Fruit fly (Drosophila melanogaster) whole organism, embryonic: ENCODE measurements around the gene eIF4G2.

Source experiments
- Blimp-1 ChIP-seq: fragments of 200-800 bp; sonication (Bioruptor generic); optimal IDR thresholded peaks from 3 replicates; lab custom pipeline; 2018; ENCODE audit warnings: missing biosample characterization, missing genetic modification characterization, mild to moderate bottlenecking, moderate library complexity, missing genetic modification reagents
- CG10267 ChIP-seq: fragments of 200-800 bp; sonication (Bioruptor generic); optimal IDR thresholded peaks from 2 replicates; lab custom pipeline; 2018; ENCODE audit warnings: missing biosample characterization, mild to moderate bottlenecking, missing genetic modification characterization, moderate library complexity
- CG12155 ChIP-seq: fragments of 200-800 bp; sonication (Bioruptor generic); optimal IDR thresholded peaks from 3 replicates; lab custom pipeline; 2016; ENCODE audit warnings: missing biosample characterization, missing genetic modification characterization
- CG12744 ChIP-seq: fragments of 200-800 bp; sonication (Bioruptor generic); optimal IDR thresholded peaks from 2 replicates; lab custom pipeline; 2016; ENCODE audit warnings: missing biosample characterization, missing genetic modification characterization
- CG15269 ChIP-seq: fragments of 200-800 bp; sonication (Bioruptor generic); optimal IDR thresholded peaks from 2 replicates; lab custom pipeline; 2018; ENCODE audit warnings: missing biosample characterization, mild to moderate bottlenecking, missing genetic modification characterization, moderate library complexity
- CG17359 ChIP-seq: fragments of 200-800 bp; sonication (Bioruptor generic); optimal IDR thresholded peaks from 3 replicates; lab custom pipeline; 2018; ENCODE audit warnings: missing biosample characterization, mild to moderate bottlenecking, missing genetic modification characterization, moderate library complexity
- CG18011 ChIP-seq: fragments of 200-800 bp; sonication (Bioruptor generic); optimal IDR thresholded peaks from 2 replicates; lab custom pipeline; 2017; ENCODE audit warnings: missing biosample characterization, missing genetic modification characterization, mild to moderate bottlenecking, moderate library complexity, missing genotype
- CG30020 ChIP-seq: fragments of 200-800 bp; optimal IDR thresholded peaks from 2 replicates; lab custom pipeline; 2019; ENCODE audit warnings: missing biosample characterization, mild to moderate bottlenecking, missing genetic modification characterization, moderate library complexity
- CG30431 ChIP-seq: fragments of 200-800 bp; sonication (Bioruptor generic); optimal IDR thresholded peaks from 2 replicates; lab custom pipeline; 2017; ENCODE audit warnings: missing biosample characterization, missing genetic modification characterization
- CG4328 ChIP-seq: fragments of 200-800 bp; sonication (Bioruptor generic); optimal IDR thresholded peaks from 3 replicates; lab custom pipeline; 2017; ENCODE audit warnings: missing biosample characterization, missing genetic modification reagents, missing genetic modification characterization
- CG7963 ChIP-seq: fragments of 200-800 bp; sonication (Bioruptor generic); IDR thresholded peaks from 3 replicates; pipeline ENCODE4 v1.3.6; 2022; ENCODE audit warnings: missing biosample characterization, missing genetic modification characterization; ENCODE audit not compliant: partially characterized antibody
- CG8388 ChIP-seq: fragments of 200-800 bp; sonication (Bioruptor generic); optimal IDR thresholded peaks from 2 replicates; lab custom pipeline; 2019; ENCODE audit warnings: missing biosample characterization, mild to moderate bottlenecking, missing genetic modification characterization, moderate library complexity
- CG9609 ChIP-seq: fragments of 200-800 bp; sonication (Bioruptor generic); optimal IDR thresholded peaks from 3 replicates; lab custom pipeline; 2016; ENCODE audit warnings: missing biosample characterization, missing genetic modification characterization
- CG9727 ChIP-seq: fragments of 200-800 bp; sonication (Bioruptor generic); optimal IDR thresholded peaks from 3 replicates; lab custom pipeline; 2017; ENCODE audit warnings: missing biosample characterization, mild to moderate bottlenecking, missing genetic modification characterization
- CG9797 ChIP-seq: fragments of 200-800 bp; sonication (Bioruptor generic); optimal IDR thresholded peaks from 3 replicates; lab custom pipeline; 2018; ENCODE audit warnings: missing biosample characterization, mild to moderate bottlenecking, missing genetic modification characterization
- D19A ChIP-seq: fragments of 200-800 bp; optimal IDR thresholded peaks from 3 replicates; lab custom pipeline; 2019; ENCODE audit warnings: missing biosample characterization, mild to moderate bottlenecking, missing genetic modification characterization, moderate library complexity
- H15 ChIP-seq: fragments of 200-800 bp; sonication (Bioruptor generic); IDR thresholded peaks from 3 replicates; pipeline ENCODE4 v1.3.6; 2022; ENCODE audit warnings: missing biosample characterization, missing genetic modification characterization
- MTF-1 ChIP-seq: fragments of 200-800 bp; sonication (Bioruptor generic); optimal IDR thresholded peaks from 2 replicates; lab custom pipeline; 2018; ENCODE audit warnings: missing biosample characterization, mild to moderate bottlenecking, missing genetic modification characterization, borderline replicate concordance
- NfI ChIP-seq: fragments of 200-800 bp; sonication (Bioruptor generic); optimal IDR thresholded peaks from 3 replicates; lab custom pipeline; 2018; ENCODE audit warnings: missing biosample characterization, mild to moderate bottlenecking, missing genetic modification characterization, moderate library complexity
- Ravus ChIP-seq: fragments of 200-800 bp; sonication (Bioruptor generic); IDR thresholded peaks from 2 replicates; pipeline ENCODE4 v1.3.6; 2022; ENCODE audit warnings: missing biosample characterization, missing genetic modification characterization
- Rfx ChIP-seq: fragments of 200-800 bp; sonication (Bioruptor generic); IDR thresholded peaks from 2 replicates; pipeline ENCODE4 v1.3.6; 2022; ENCODE audit warnings: missing biosample characterization, missing genetic modification characterization
- Rx ChIP-seq: fragments of 200-800 bp; sonication (Bioruptor generic); IDR thresholded peaks from 2 replicates; pipeline ENCODE4 v1.3.6; 2022; ENCODE audit warnings: missing biosample characterization, missing genetic modification characterization
- Scr ChIP-seq: fragments of 200-800 bp; sonication (Bioruptor generic); IDR thresholded peaks from 2 replicates; pipeline ENCODE4 v1.3.6; 2022; ENCODE audit warnings: missing biosample characterization, missing genetic modification characterization; ENCODE audit not compliant: partially characterized antibody
- Usf ChIP-seq: fragments of 200-800 bp; sonication (Bioruptor generic); optimal IDR thresholded peaks from 2 replicates; lab custom pipeline; 2017; ENCODE audit warnings: missing genotype, missing biosample characterization, missing genetic modification characterization
- ato ChIP-seq: fragments of 200-800 bp; sonication (Bioruptor generic); IDR thresholded peaks from 2 replicates; pipeline ENCODE4 v1.3.6; 2022; ENCODE audit warnings: missing biosample characterization, missing genetic modification characterization; ENCODE audit not compliant: partially characterized antibody
- br ChIP-seq: fragments of >200 bp; optimal IDR thresholded peaks from 2 replicates; lab custom pipeline; 2017
- bsh ChIP-seq, 2 experiments: fragments of 200-800 bp; sonication (Bioruptor generic); optimal IDR thresholded peaks; 2 replicates each; lab custom pipeline; 2017 to 2018; ENCODE audit warnings: mild to moderate bottlenecking in 2 of 2, missing biosample characterization in 2 of 2, missing genetic modification characterization in 2 of 2, moderate library complexity in 1 of 2
- cg ChIP-seq: fragments of 200-800 bp; sonication (Bioruptor generic); optimal IDR thresholded peaks from 3 replicates; lab custom pipeline; 2019; ENCODE audit warnings: missing biosample characterization, mild to moderate bottlenecking, missing genetic modification characterization, moderate library complexity
- eyg ChIP-seq: fragments of 200-800 bp; sonication (Bioruptor generic); optimal IDR thresholded peaks from 3 replicates; lab custom pipeline; 2016; ENCODE audit warnings: missing biosample characterization, missing genetic modification characterization
- mam ChIP-seq: fragments of 200-800 bp; sonication (Bioruptor generic); optimal IDR thresholded peaks from 3 replicates; lab custom pipeline; 2016; ENCODE audit warnings: missing biosample characterization, missing genetic modification characterization
- nmo ChIP-seq: fragments of 200-800 bp; sonication (Bioruptor generic); optimal IDR thresholded peaks from 2 replicates; lab custom pipeline; 2018; ENCODE audit warnings: missing biosample characterization, mild to moderate bottlenecking, missing genetic modification characterization, moderate library complexity
- oc ChIP-seq: fragments of 200-800 bp; sonication (Bioruptor generic); optimal IDR thresholded peaks from 2 replicates; lab custom pipeline; 2018; ENCODE audit warnings: missing biosample characterization, mild to moderate bottlenecking, missing genetic modification characterization, moderate library complexity
- pan ChIP-seq, 4 experiments: fragments of >200 bp in 3 of 4; fragments of 200-800 bp in 1 of 4; sonication (Bioruptor generic) in 1 of 4; optimal IDR thresholded peaks in 3 of 4; IDR thresholded peaks in 1 of 4; 2 replicates each; pipeline versions ENCODE4 v1.3.6 to Lab custom; 2017 to 2022; ENCODE audit warnings: missing biosample characterization in 2 of 4, missing genetic modification characterization in 2 of 4, mixed read lengths in 1 of 4
- psq ChIP-seq: fragments of 200-800 bp; sonication (Bioruptor generic); optimal IDR thresholded peaks from 2 replicates; lab custom pipeline; 2017; ENCODE audit warnings: missing biosample characterization, missing genetic modification characterization
- pum ChIP-seq: fragments of 200-800 bp; sonication (Bioruptor generic); optimal IDR thresholded peaks from 2 replicates; lab custom pipeline; 2016; ENCODE audit warnings: missing biosample characterization, missing genetic modification characterization
- salm ChIP-seq: fragments of 200-800 bp; sonication (Bioruptor generic); optimal IDR thresholded peaks from 2 replicates; lab custom pipeline; 2018; ENCODE audit warnings: missing biosample characterization, mild to moderate bottlenecking, missing genetic modification characterization
- sc ChIP-seq, 3 experiments: fragments of >200 bp in 2 of 3; fragments of 200-800 bp in 1 of 3; sonication (Bioruptor generic) in 1 of 3; optimal IDR thresholded peaks; 2 replicates in 2 of 3; 3 replicates in 1 of 3; lab custom pipeline; 2017; ENCODE audit warnings: mild to moderate bottlenecking in 1 of 3, missing biosample characterization in 1 of 3, missing genetic modification characterization in 1 of 3, missing genetic modification reagents in 1 of 3
- shn ChIP-seq: fragments of 200-800 bp; sonication (Bioruptor generic); optimal IDR thresholded peaks from 3 replicates; lab custom pipeline; 2016; ENCODE audit warnings: missing biosample characterization, missing genetic modification characterization
- sug ChIP-seq: fragments of 200-800 bp; optimal IDR thresholded peaks from 2 replicates; lab custom pipeline; 2019; ENCODE audit warnings: missing biosample characterization, mild to moderate bottlenecking, missing genetic modification characterization, moderate library complexity
- toy ChIP-seq: fragments of 200-800 bp; sonication (Bioruptor generic); IDR thresholded peaks from 2 replicates; pipeline ENCODE4 v1.3.6; 2022; ENCODE audit warnings: missing biosample characterization, missing genetic modification characterization
- trem ChIP-seq: fragments of 200-800 bp; optimal IDR thresholded peaks from 3 replicates; lab custom pipeline; 2019; ENCODE audit warnings: missing biosample characterization, mild to moderate bottlenecking, missing genetic modification characterization, moderate library complexity
- unc-4 ChIP-seq: fragments of 200-800 bp; sonication (Bioruptor generic); IDR thresholded peaks from 2 replicates; pipeline ENCODE4 v1.3.6; 2022; ENCODE audit warnings: missing biosample characterization, missing genetic modification characterization; ENCODE audit not compliant: partially characterized antibody
- unpg ChIP-seq: fragments of 200-800 bp; sonication (Bioruptor generic); optimal IDR thresholded peaks from 3 replicates; lab custom pipeline; 2018; ENCODE audit warnings: missing biosample characterization, mild to moderate bottlenecking, missing genetic modification characterization, moderate library complexity
- z ChIP-seq: fragments of 200-800 bp; sonication (Bioruptor generic); IDR thresholded peaks from 3 replicates; pipeline ENCODE4 v1.3.6; 2022; ENCODE audit warnings: missing biosample characterization, missing genetic modification characterization

eIF4G2 gene

DNA sequence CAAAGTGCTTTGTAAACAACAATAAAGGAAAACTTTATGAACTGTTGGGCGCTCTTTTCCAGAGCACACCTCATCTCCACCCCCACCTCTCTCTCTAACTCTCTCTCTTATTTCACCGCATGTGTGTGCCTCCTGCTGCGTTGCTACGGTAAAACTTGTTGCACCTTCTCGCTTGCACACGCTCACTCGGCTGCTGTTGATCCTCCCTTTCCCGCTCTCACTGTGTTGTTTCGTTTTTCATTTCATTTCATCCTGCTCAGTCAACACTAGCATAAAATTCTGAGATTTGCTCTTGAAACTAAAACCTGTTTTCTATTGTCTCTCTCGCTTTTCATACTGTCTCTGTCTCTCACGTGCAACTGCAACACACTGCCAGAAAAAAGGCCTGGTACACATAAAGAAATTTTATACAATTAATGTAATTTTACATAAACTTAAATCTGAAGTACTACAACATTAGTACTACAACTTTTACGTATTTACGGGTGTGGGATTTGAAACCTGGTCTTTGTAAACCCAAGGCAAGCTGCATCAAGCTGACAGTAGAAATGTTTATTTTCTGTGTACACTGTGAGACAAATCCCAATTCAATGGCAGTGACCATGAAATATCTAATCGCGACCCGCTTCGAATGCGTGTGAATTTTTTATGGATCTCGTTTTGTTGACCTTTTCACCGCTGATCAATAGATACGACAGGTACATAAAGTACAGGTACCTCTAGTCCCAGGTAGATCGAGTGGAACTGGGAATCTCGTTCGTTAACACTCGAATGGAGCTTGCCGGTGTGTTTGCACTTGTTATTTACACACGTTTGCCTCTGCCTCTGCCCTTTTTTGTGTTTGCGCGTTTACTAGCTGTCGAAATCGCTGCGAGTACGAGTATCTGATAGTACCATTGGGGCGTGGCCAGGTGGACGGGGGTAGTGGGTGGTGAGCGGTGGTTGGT, 36.3 kb downstream of the eIF4G2 start (continued):
- TF ChIP-seq CG10267: peak; percentile 92
- TF ChIP-seq CG4328 (GFP tag; lab: Kevin White, UChicago): peak; percentile 75
- no peak for TF ChIP-seq br (lab: Kevin White, UChicago)
- peak; percentile 72 for TF ChIP-seq CG12155
- TF ChIP-seq D19A: peak; percentile 91

DNA sequence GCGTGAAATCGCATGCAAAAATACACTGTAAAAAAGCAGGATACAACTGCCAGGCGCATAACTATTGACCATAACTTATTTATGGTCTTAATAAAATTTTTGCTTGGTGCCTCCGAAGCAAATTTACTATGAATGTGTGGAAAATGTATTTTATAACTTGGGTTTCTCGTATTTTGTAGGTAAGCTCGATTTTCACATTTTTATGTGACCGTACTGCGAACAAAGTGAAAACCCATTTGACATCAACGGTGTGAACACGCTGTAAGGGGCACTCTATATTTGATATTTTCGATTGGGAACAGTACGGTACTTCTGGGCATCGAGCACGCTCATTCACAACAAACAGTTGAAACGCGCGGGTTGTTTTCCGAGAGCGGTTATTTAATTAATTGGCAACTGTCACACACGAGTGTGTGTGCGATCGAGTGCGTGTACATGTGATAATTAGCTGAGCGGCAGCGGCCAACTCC, 37.5 kb downstream of the eIF4G2 start, which contains the start of the genes Nup98-96 and mbc:
Gene Nup98-96, minus strand, starts transcription at position 156 of the 470 bp plus-strand sequence.
Gene mbc, plus strand, starts transcription at position 300 of the 470 bp plus-strand sequence.
- TF ChIP-seq nmo (GFP tag; lab: Kevin White, UChicago) (peak; percentile 93), CG9727 (GFP tag; lab: Kevin White, UChicago) (peak; percentile 84), Usf (GFP tag; lab: Kevin White, UChicago) (peak; percentile 82), pan (optimal IDR thresholded peaks at IDR 0.05; lab: Kevin White, UChicago) (no peak), pan (GFP tag; optimal IDR thresholded peaks at IDR 0.05 in 1 of 2, IDR thresholded peaks at IDR 0.05 in 1 of 2) (peak in 1 of 2 experiments; percentile 79), NfI (GFP tag; lab: Kevin White, UChicago) (peak; percentile 79), H15 (GFP tag; lab: Robert Waterston, UW) (peak; percentile 81), unpg (peak; percentile 82), Rfx (peak; percentile 91), cg (GFP tag; lab: Kevin White, UChicago) (peak; percentile 78), CG30431 (peak; percentile 89), CG7963 (GFP tag; lab: Robert Waterston, UW) (no peak), Blimp-1 (GFP tag; lab: Kevin White, UChicago) (peak; percentile 72), pum (GFP tag; lab: Kevin White, UChicago) (peak; percentile 95), CG18011 (peak; percentile 39), Scr (peak; percentile 42), eyg (GFP tag; lab: Kevin White, UChicago) (peak; percentile 74), Ravus (GFP tag; lab: Robert Waterston, UW) (peak; percentile 20; the same call in 1 of the 2 replicates), CG15269 (tag; lab: Kevin White, UChicago) (peak; percentile 81), CG8388 (GFP tag; lab: Kevin White, UChicago) (peak; percentile 60), CG30020 (tag; lab: Kevin White, UChicago) (peak; percentile 94), CG17359 (peak; percentile 73), psq (GFP tag; lab: Kevin White, UChicago) (peak; percentile 50), CG9797 (GFP tag; lab: Kevin White, UChicago) (peak; percentile 100), shn (GFP tag; lab: Kevin White, UChicago) (peak; percentile 94), MTF-1 (GFP tag; lab: Kevin White, UChicago) (peak; percentile 72), CG12744 (peak; percentile 76), bsh (GFP tag; optimal IDR thresholded peaks at IDR 0.05; lab: Kevin White, UChicago) (peak in 1 of 2 experiments; percentile 74), Rx (GFP tag; lab: Robert Waterston, UW) (peak; percentile 72), ato (GFP tag; lab: Robert Waterston, UW) (0 out of 2 replicates have a peak, but pooled peaks have one; percentile 65), oc (peak; percentile 68), trem (tag; lab: Kevin White, UChicago) (peak; percentile 91), mam (GFP tag; lab: Kevin White, UChicago) (peak; percentile 96), toy (GFP tag; lab: Robert Waterston, UW) (peak; percentile 14; the same call in 1 of the 2 replicates), sug (tag; lab: Kevin White, UChicago) (peak; percentile 88), salm (tag; lab: Kevin White, UChicago) (peak; percentile 63), CG9609 (GFP tag; lab: Kevin White, UChicago) (peak; percentile 93), unc-4 (GFP tag; lab: Robert Waterston, UW) (no peak), sc (optimal IDR thresholded peaks at IDR 0.05; lab: Kevin White, UChicago) (no peak), sc (GFP tag; optimal IDR thresholded peaks at IDR 0.05; lab: Kevin White, UChicago) (peak; percentile 63), z (GFP tag; lab: Robert Waterston, UW) (peak; percentile 66; the same call in 1 of the 3 replicates)
